Fruit fly (Drosophila melanogaster): ENCODE measurements around the gene CG31624.
A peak's percentile ranks its signal among the peaks of the same experiment; 100 is the strongest.

CG31624 gene

dm6 chr2L:21218240-21218911 lies 18.2 kb upstream of the CG31624 start, which contains the start of gene CG8679 (continued):
- TF ChIP-seq CG4730 (GFP tag; IDR thresholded peaks at IDR 0.05) = no peak
- TF ChIP-seq CG12744 (GFP tag; optimal IDR thresholded peaks at IDR 0.05) = no peak
- TF ChIP-seq ranshi (GFP tag; IDR thresholded peaks at IDR 0.05) = no peak
- TF ChIP-seq crc (GFP tag; optimal IDR thresholded peaks at IDR 0.05) = no peak
- TF ChIP-seq ewg (GFP tag; optimal IDR thresholded peaks at IDR 0.05) = no peak
- no peak for TF ChIP-seq CG1602 (GFP tag; optimal IDR thresholded peaks at IDR 0.05)
- no peak for TF ChIP-seq CG4328 (GFP tag; optimal IDR thresholded peaks at IDR 0.05)
- no peak for TF ChIP-seq zfh1 (GFP tag; IDR thresholded peaks at IDR 0.05)
- TF ChIP-seq CG17186 (GFP tag; optimal IDR thresholded peaks at IDR 0.05) = peak; percentile 67
- no peak for TF ChIP-seq dimm (GFP tag; IDR thresholded peaks at IDR 0.05)
- no peak for TF ChIP-seq CG3838 (GFP tag; optimal IDR thresholded peaks at IDR 0.05)
- TF ChIP-seq CG9609 (GFP tag; optimal IDR thresholded peaks at IDR 0.05) = no peak
- TF ChIP-seq dm (GFP tag; optimal IDR thresholded peaks at IDR 0.05) = peak; percentile 45
- peak; percentile 47; the same call in 2 of the 3 replicates for TF ChIP-seq CG34224 (GFP tag; IDR thresholded peaks at IDR 0.05; ENCODE audit: partially characterized antibody)
- TF ChIP-seq Nf-YC (tag; optimal IDR thresholded peaks at IDR 0.05) = peak; percentile 34
- TF ChIP-seq E2f2 (GFP tag; IDR thresholded peaks at IDR 0.05) = peak; percentile 97
- TF ChIP-seq CG14860 (GFP tag; IDR thresholded peaks at IDR 0.05; ENCODE audit: partially characterized antibody) = no peak
- TF ChIP-seq CG4854 (GFP tag; optimal IDR thresholded peaks at IDR 0.05) = no peak
- TF ChIP-seq CG2678 (tag; optimal IDR thresholded peaks at IDR 0.05) = no peak
- no peak for TF ChIP-seq CG1647 (GFP tag; optimal IDR thresholded peaks at IDR 0.05)
- TF ChIP-seq sr (GFP tag; IDR thresholded peaks at IDR 0.05) = no peak
- no peak for TF ChIP-seq ATbp (GFP tag; optimal IDR thresholded peaks at IDR 0.05)
- TF ChIP-seq CG34422 (GFP tag; IDR thresholded peaks at IDR 0.05) = no peak
- no peak for TF ChIP-seq CG17359 (tag; optimal IDR thresholded peaks at IDR 0.05)
- peak; percentile 98 for TF ChIP-seq chinmo (GFP tag; IDR thresholded peaks at IDR 0.05; ENCODE audit: partially characterized antibody)
- no peak for TF ChIP-seq CG11696 (GFP tag; IDR thresholded peaks at IDR 0.05)
- peak; percentile 67 for TF ChIP-seq Elba2 (GFP tag; optimal IDR thresholded peaks at IDR 0.05)
- TF ChIP-seq vfl (GFP tag; optimal IDR thresholded peaks at IDR 0.05) = no peak
- no peak for TF ChIP-seq croc (GFP tag; conservative IDR thresholded peaks at IDR 0.05)
- peak; percentile 79 for TF ChIP-seq Sin3A (optimal IDR thresholded peaks at IDR 0.05)
- TF ChIP-seq nau (GFP tag; optimal IDR thresholded peaks at IDR 0.05) = no peak
- TF ChIP-seq CoRest (tag; optimal IDR thresholded peaks at IDR 0.05) = peak; percentile 38
- 0 out of 2 replicates have a peak, but pooled peaks have one; percentile 42 for TF ChIP-seq CG17328 (GFP tag; IDR thresholded peaks at IDR 0.05)
- no peak for TF ChIP-seq CG10565 (GFP tag; optimal IDR thresholded peaks at IDR 0.05)
- TF ChIP-seq CG6175 (GFP tag; IDR thresholded peaks at IDR 0.05) = no peak
- TF ChIP-seq bcd (GFP tag; optimal IDR thresholded peaks at IDR 0.05) = no peak
- no peak for TF ChIP-seq Hr51 (GFP tag; optimal IDR thresholded peaks at IDR 0.05)
- no peak for TF ChIP-seq Bteb2 (GFP tag; optimal IDR thresholded peaks at IDR 0.05)
- peak; percentile 14 for TF ChIP-seq her (GFP tag; optimal IDR thresholded peaks at IDR 0.05)
- no peak for TF ChIP-seq CG3407 (GFP tag; optimal IDR thresholded peaks at IDR 0.05)
- no peak for TF ChIP-seq sqz (GFP tag; optimal IDR thresholded peaks at IDR 0.05)
- no peak for TF ChIP-seq CG7928 (GFP tag; optimal IDR thresholded peaks at IDR 0.05)
- no peak for TF ChIP-seq CG14441 (GFP tag; IDR thresholded peaks at IDR 0.05)
- no peak for TF ChIP-seq dmrt11E (tag; optimal IDR thresholded peaks at IDR 0.05)
- no peak for TF ChIP-seq Asciz (GFP tag; optimal IDR thresholded peaks at IDR 0.05)
- no peak for TF ChIP-seq exex (tag; optimal IDR thresholded peaks at IDR 0.05)
- no peak for TF ChIP-seq peb (GFP tag; IDR thresholded peaks at IDR 0.05)
- TF ChIP-seq CG15269 (tag; optimal IDR thresholded peaks at IDR 0.05) = no peak
- TF ChIP-seq gt (GFP tag; IDR thresholded peaks at IDR 0.05) = no peak
- TF ChIP-seq jigr1 (GFP tag; IDR thresholded peaks at IDR 0.05) = no peak
- TF ChIP-seq Chrac-16 (GFP tag; optimal IDR thresholded peaks at IDR 0.05) = no peak
